Worm (Caenorhabditis elegans) whole organism, dauer: ENCODE results near the gene rike-1.

Source experiments
- unc-62 ChIP-seq: sonication (generic microtip); optimal IDR thresholded peaks from 2 replicates; lab custom pipeline; 2017; ENCODE audit warnings: missing biosample characterization, missing genetic modification reagents, missing genetic modification characterization

rike-1 gene

DNA sequence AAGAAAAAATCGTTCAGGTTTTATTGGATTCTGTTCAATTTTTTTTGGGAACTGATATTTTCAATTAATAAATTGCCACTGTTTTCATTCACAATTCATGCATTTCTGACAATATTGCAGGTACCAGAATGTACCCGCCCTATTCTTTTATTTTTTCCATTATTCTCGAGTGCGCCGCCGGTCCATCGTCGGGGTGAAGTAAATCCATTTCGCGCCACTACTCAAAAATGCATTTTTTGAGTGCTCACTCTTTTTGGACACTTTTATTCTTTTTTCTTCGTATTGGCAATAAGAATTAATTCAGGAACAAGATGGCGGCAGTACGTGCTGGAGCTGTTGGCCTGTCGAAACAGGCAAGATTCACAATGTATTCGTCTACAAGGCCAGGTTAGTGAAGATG is 14.9 kb downstream of the rike-1 start, which contains the start of gene kcnl-4:
Gene kcnl-4 (plus strand): TSS at position 301 of the 400 bp plus-strand sequence.
- TF ChIP-seq unc-62 (GFP tag; lab: Kevin White, UChicago) = no peak

DNA sequence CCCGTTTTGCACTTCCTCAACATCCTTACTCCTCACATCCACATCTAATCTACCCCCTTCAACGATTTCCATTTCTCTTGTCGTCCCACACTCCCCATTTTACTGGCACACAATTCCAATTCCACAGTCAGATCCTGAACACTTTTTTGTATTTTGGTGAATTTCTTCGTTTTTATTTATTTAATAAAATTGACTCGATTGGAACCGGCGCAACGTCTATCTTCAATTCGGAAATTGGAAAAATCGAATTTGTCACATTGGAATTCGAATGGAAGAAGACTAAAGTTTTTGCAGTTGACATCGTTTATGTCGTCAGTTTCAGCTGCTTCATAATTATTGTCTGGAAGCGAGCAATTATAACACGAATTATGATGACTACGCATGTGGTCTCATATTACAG is 18.5 kb downstream of the rike-1 start:
- TF ChIP-seq unc-62 (GFP tag; lab: Kevin White, UChicago) = no peak

DNA sequence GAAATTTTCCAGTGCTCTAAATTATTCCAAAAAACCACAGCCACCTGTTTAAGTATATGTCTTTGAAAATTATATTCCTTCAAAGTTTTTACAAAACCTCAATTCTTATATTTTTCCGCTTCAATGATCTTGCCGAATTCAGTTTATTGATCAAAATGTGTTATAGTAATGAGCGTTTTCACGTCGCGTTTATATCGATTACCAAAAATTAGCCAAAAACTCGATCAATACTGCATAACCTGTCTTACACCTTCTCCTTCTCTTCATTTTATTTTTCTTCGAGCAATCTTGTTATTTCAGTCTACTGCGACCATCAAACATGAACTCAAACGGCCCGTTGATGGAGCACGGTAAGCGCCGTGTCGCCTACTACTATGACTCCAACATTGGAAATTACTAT is 20.6 kb downstream of the rike-1 start, which contains the start of gene hda-1:
Gene hda-1 (plus strand): TSS at position 301 of the 400 bp plus-strand sequence.
- no peak for TF ChIP-seq unc-62 (GFP tag; lab: Kevin White, UChicago)

DNA sequence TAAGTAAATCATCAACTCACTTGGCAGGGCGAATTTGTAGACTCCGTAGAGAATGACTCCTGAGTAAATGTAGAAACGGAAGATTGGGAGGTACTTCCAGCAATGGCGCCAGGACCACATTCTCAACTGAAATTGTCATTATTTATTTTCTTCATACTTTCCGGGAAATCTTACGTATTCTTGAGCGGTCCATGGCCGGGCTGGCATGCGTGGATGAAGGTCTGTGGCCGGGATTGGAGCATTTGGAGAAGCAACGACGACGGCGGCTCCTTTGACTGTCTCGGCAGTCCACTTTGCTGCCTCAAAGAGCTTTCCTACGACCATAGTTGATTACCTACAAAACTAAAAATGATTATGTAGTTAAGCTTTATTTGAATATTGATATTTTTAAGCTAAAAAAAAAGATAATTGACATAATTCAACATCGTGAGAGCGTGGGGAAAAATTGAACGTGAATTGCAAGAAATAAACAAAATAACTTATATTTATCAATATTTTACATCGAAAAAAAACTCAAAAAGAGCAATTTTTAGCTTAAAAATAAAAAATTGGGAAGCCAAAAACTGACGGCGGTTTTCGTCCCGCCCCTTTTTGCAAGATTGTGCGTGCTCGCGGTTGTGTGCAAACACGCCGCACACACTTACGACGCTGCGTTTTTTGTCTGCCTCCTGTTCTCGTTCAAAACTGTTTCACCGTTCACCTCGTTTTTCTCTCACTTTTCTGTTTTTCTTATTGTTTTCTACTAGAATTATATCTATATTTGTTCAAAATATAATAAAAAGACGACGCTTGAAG is 21.7 kb downstream of the rike-1 start, which contains the start of gene ril-1:
Gene ril-1 (minus strand): TSS at position 342 of the 795 bp plus-strand sequence.
- no peak for TF ChIP-seq unc-62 (GFP tag; lab: Kevin White, UChicago)

DNA sequence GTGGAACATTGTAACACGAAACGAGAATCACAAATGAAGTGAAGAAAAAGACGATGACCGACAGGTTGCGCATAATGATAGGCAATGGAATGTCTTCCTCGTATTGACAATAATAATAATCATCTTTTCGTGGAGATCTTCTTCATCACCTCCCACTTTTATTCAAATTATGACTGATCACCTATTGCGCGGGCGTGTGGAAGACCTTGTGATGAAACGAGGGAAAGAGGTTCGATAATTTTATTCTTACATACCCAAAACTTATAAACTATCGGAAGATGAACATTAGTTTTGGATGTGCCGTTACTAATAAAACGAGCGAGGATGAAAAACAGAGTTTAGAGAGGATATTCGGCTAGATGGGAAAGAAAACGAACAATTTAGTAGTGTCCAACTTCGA is 22.6 kb downstream of the rike-1 start, which contains the start of gene C53A5.2:
Gene C53A5.2 (minus strand): TSS at position 101 of the 400 bp plus-strand sequence.
- TF ChIP-seq unc-62 (GFP tag; lab: Kevin White, UChicago) = no peak

DNA sequence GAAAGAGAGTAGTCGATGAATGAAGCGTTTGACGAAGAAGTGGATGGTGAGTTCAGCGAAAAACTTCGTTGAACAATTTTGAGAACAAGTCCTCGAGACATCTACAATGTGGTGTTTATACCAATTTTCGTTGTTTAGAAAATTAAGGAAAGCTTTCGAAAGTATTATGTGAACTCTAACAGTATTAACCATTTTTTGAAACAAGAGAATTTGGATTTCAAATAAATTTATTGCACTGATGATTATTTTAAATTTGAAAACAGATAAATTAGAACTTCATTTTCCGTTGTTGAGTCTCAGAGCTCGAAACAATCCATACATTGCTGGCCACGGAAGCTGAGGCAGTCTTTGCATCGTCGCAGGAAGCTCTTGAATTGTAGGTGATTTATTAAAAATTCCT is 23.2 kb downstream of the rike-1 start, which contains the start of gene C53A5.16:
Gene C53A5.16 (minus strand): TSS at position 101 of the 400 bp plus-strand sequence.
- no peak for TF ChIP-seq unc-62 (GFP tag; lab: Kevin White, UChicago)

DNA sequence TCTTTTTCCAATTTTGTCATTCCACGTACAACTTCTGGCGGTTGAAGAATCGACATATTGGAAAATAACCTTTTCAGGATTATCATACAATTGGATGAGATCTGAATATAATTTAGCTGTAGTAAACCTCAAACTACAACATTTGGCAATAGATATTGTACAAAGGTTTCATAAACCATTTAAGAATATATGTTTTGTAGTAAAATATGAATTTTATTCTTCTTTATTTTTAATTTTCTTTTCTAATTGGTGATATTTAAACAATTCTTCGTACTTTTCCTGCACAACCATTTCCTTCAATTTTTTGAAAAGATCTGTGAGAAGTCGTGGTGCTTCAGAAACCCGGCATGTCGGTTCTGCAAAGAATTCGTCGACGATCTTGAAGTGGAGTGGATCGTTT is 24.7 kb downstream of the rike-1 start, which contains the start of gene C53A5.17:
Gene C53A5.17 (minus strand): TSS at position 101 of the 400 bp plus-strand sequence.
- no peak for TF ChIP-seq unc-62 (GFP tag; lab: Kevin White, UChicago)

DNA sequence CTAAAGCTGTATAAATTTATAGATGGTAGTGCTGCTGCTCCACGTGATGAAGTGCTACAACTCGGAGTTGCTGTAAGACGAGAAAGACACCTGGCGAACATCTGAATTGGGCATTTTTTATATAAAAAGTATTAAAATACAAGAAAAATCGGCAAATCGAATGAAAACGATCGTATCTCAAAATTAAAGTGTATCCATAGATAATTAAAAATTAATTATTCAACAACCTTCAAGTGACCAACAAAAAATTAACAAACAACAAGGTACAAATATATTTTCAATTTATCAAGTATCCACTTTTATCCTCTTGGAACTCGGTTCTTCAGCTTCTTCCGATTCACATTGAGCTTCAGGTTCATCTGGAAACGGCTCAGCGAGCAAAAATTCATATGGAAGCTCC is 26.4 kb downstream of the rike-1 start, which contains the start of gene R02D5.8:
Gene R02D5.8 (minus strand): TSS at position 101 of the 400 bp plus-strand sequence.
- TF ChIP-seq unc-62 (GFP tag; lab: Kevin White, UChicago) = no peak

DNA sequence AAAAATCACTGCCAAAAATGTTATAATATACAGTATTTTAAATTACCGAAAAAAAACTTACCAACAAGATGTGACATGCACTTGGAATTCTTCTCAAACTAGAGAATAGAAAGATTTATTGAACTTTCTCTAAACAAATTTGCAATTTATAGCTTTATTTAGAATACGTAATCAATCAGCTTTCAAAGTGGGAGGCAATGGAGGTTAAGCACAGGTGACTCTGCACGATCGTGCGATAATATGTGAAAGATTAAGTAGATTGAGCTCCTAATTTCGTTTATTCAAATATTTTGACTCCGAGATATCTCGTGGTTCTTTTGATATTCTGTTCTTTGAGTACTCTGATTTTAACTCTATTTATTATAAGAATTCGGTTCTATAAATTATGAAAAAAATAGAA is 27.7 kb downstream of the rike-1 start, which contains the start of gene R02D5.6:
Gene R02D5.6 (minus strand): TSS at position 101 of the 400 bp plus-strand sequence.
- no peak for TF ChIP-seq unc-62 (GFP tag; lab: Kevin White, UChicago)

DNA sequence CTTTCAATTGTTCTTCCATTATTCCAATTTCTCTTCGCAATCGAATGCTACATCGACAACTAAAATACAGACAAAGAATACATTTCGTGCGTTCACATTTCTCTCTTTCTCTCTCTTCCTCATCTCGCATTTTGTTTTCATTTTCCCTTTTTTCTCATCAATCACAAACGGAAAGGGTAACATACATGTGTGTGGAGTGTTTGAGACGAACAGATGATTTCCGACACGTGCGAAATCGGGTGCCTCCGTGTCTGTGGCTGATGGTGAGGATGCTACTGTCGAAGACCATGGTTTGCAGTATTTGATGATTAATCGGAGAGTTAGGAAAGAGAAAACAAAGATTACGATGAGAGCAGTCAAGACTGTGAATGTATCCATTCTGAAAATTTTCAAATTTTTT is 34.9 kb downstream of the rike-1 start, which contains the start of gene R02D5.9:
Gene R02D5.9 (minus strand): TSS at position 378 of the 400 bp plus-strand sequence.
- no peak for TF ChIP-seq unc-62 (GFP tag; lab: Kevin White, UChicago)

DNA sequence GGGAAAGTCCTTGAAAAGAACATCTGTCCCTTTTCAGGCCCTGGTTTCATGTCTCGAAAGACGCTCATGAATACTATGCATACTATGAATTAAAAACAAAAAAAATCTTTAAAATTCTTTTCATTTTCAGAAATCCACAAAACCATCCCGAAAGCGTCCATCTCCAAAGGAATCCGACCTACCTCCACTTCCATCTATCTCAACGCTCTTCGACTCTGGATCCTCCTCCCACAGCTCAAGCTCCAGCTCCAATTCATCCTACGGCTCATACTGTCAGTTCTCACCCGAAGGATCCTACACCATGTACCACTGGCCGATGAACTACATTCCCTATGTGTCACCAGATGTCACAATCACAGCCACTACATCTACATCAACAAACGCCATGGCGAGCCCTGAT is 37.1 kb downstream of the rike-1 start:
- TF ChIP-seq unc-62 (GFP tag; lab: Kevin White, UChicago) = no peak

DNA sequence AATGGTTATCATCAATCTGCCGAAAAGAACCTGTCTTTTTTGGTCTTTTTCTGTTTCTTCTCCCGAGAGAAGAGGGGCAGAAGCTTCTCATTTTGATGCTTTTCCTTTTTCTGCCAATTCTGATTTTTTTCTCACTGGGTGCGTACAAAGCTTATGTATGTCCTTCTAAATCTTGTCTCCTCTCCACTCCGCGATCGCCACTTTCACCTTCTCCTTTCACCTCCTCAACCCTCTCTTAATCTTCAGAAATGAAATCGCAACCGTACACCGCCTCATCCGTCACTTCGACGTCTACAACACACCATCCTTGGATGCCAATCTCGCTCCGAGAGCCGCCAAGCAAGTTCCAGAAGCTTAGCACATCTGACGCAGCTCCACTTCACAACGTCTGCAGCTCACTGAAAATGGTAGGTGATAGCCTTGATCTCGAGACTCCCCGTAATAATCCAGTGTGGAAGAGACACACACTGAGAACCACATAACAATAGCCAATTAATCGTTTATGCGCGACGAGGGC is 37.6 kb downstream of the rike-1 start, which contains the start of gene R02D5.1:
Gene R02D5.1 (plus strand): TSS at position 245 of the 517 bp plus-strand sequence.
- no peak for TF ChIP-seq unc-62 (GFP tag; lab: Kevin White, UChicago)

DNA sequence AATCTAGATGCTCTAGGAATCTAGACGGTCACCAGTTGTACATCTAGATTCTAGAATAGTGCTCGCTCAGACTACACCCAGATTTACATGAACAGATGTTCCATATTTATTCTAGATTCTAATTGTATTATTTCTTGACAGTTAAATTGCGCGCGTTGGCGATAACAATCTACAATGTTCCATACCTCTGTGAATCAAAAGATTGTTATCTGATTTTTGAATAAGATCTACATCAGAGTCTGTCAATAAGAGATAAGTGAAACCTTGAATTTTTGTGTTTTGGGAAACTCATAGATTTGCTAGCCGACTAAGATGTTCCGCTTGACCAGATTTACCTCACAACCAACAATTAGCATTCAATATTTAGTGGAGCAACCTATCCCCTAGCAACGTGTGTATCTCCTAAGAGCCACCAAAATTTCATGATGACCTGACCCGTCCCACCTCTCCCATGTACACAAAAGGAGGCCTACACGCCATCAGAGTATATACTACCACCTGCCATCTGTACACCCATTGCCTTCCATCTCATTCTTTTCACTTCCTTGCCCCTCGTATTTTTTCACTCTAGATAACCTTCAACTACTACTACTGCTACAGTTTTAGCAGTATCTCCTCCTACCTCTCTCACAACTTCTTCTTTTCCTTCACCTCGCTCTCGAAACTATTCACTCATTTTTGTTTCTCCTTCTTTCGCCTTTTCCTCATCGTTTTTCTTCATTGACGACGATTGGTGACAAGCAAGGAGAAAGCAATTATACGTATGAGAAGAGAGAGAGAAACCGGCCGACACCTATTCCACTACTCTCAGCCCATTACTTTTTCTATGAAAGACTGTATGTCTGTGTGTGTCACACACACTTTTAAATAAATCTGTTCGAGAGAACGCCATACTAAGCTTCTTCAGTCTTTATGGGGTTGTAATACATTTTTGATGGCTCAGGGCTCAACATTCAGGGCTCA is 38.7 kb downstream of the rike-1 start:
- no peak for TF ChIP-seq unc-62 (GFP tag; lab: Kevin White, UChicago)

DNA sequence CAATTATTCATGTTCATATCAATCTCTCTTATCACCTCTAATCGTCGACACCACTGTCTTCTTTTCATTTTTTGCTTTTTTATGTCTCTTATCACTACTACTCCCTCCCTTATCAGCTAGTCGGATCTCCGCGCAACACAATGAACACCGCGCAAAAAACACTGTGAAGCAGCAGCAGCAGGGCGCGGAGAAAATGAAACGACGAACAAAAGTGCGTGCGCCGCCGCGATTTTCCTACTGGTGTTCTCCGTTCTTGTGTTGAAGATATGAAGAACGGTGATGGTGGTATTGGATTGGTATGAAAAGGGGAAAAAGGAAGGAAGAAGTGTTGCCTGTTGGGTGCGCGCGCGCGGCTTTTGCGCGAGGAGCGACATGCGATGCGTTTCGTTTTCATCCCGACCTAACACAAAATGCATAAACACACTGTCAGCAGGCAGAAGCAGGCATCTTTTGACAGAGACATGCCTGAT is 39.9 kb downstream of the rike-1 start:
- no peak for TF ChIP-seq unc-62 (GFP tag; lab: Kevin White, UChicago)

DNA sequence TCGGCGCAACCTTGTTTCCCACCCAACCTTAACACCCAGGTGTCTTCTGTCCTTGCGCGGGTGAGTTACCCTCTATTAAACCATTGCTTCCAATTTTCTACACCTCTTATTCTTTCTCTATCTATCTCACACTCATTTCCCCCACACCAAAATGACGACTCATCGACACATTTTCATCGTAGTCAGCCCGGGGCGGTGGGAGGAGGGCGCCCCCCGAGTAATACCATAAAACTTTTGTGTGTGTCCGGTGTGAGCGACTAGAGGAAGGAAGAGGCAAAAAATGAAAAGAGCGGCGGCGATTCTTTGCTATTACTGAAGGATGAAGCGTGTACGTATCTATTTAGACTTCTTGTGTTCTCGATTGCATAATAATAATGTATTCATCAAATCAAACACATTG is 40.9 kb downstream of the rike-1 start:
- TF ChIP-seq unc-62 (GFP tag; lab: Kevin White, UChicago) = no peak
